Worm (Caenorhabditis elegans) whole organism, late embryonic: ENCODE measurements around the gene F18C5.5.

Source experiments
- C08G9.2 ChIP-seq: sonication (generic microtip); optimal IDR thresholded peaks from 2 replicates; lab custom pipeline; 2016; ENCODE audit warnings: mild to moderate bottlenecking, missing genetic modification characterization, moderate library complexity, missing compliant biosample characterization
- C38D4.7 ChIP-seq: fragments of 200-800 bp; sonication (Bioruptor generic); optimal IDR thresholded peaks from 2 replicates; lab custom pipeline; 2018; ENCODE audit warnings: mild to moderate bottlenecking, missing genetic modification characterization, moderate library complexity, missing compliant biosample characterization
- F13H6.1 ChIP-seq: sonication (generic microtip); optimal IDR thresholded peaks from 2 replicates; lab custom pipeline; 2016; ENCODE audit warnings: missing genetic modification characterization, missing compliant biosample characterization
- T23F11.4 ChIP-seq: fragments of 200-800 bp; sonication (Bioruptor generic); optimal IDR thresholded peaks from 2 replicates; lab custom pipeline; 2018; ENCODE audit warnings: mild to moderate bottlenecking, missing genetic modification characterization, missing compliant biosample characterization
- Y22D7AL.16 ChIP-seq: sonication (generic microtip); optimal IDR thresholded peaks from 2 replicates; lab custom pipeline; 2016; ENCODE audit warnings: missing genetic modification characterization, missing compliant biosample characterization
- ahr-1 ChIP-seq: sonication (generic microtip); optimal IDR thresholded peaks from 2 replicates; lab custom pipeline; 2016; ENCODE audit warnings: missing genetic modification characterization, missing compliant biosample characterization
- ama-1 ChIP-seq: fragments of 150-350 bp; optimal IDR thresholded peaks from 2 replicates; lab custom pipeline; 2014
- ceh-14 ChIP-seq: sonication (generic microtip); optimal IDR thresholded peaks from 2 replicates; lab custom pipeline; 2016; ENCODE audit warnings: missing genotype, missing genetic modification characterization, missing compliant biosample characterization
- ceh-18 ChIP-seq: sonication (generic microtip); optimal IDR thresholded peaks from 2 replicates; lab custom pipeline; 2016; ENCODE audit warnings: missing genetic modification characterization, missing compliant biosample characterization
- ceh-22 ChIP-seq: sonication (generic microtip); optimal IDR thresholded peaks from 2 replicates; lab custom pipeline; 2017; ENCODE audit warnings: missing biosample characterization, missing genetic modification characterization
- ceh-31 ChIP-seq: sonication (generic microtip); optimal IDR thresholded peaks from 2 replicates; lab custom pipeline; 2016; ENCODE audit warnings: missing genetic modification characterization, missing compliant biosample characterization
- ceh-34 ChIP-seq: sonication (generic microtip); optimal IDR thresholded peaks from 2 replicates; lab custom pipeline; 2016; ENCODE audit warnings: mild to moderate bottlenecking, missing genetic modification characterization, missing compliant biosample characterization
- ceh-45 ChIP-seq: fragments of 200-800 bp; sonication (Bioruptor generic); IDR thresholded peaks from 2 replicates; pipeline ENCODE4 v1.3.6; 2022; ENCODE audit warnings: missing genetic modification reagents, missing genetic modification characterization, missing compliant biosample characterization
- ceh-48 ChIP-seq: sonication (generic microtip); optimal IDR thresholded peaks from 2 replicates; lab custom pipeline; 2016; ENCODE audit warnings: missing genetic modification characterization, inconsistent platforms, missing compliant biosample characterization
- ceh-6 ChIP-seq: fragments of 200-800 bp; sonication (Bioruptor generic); optimal IDR thresholded peaks from 2 replicates; lab custom pipeline; 2018; ENCODE audit warnings: mild to moderate bottlenecking, missing genetic modification characterization, missing compliant biosample characterization
- ceh-9 ChIP-seq: sonication (generic microtip); optimal IDR thresholded peaks from 2 replicates; lab custom pipeline; 2016; ENCODE audit warnings: mild to moderate bottlenecking, missing genetic modification characterization, inconsistent platforms, missing compliant biosample characterization
- che-1 ChIP-seq: sonication (generic microtip); optimal IDR thresholded peaks from 2 replicates; lab custom pipeline; 2016; ENCODE audit warnings: mild to moderate bottlenecking, missing genetic modification characterization, missing compliant biosample characterization
- dmd-4 ChIP-seq: sonication (generic microtip); optimal IDR thresholded peaks from 2 replicates; lab custom pipeline; 2016; ENCODE audit warnings: borderline replicate concordance, missing genetic modification characterization, missing compliant biosample characterization
- ets-4 ChIP-seq: sonication (generic microtip); optimal IDR thresholded peaks from 2 replicates; lab custom pipeline; 2016; ENCODE audit warnings: missing genetic modification characterization, missing compliant biosample characterization
- eyg-1 ChIP-seq: sonication (generic microtip); optimal IDR thresholded peaks from 2 replicates; lab custom pipeline; 2016; ENCODE audit warnings: missing genotype, missing genetic modification characterization, missing compliant biosample characterization
- fax-1 ChIP-seq: sonication (generic microtip); optimal IDR thresholded peaks from 2 replicates; lab custom pipeline; 2016; ENCODE audit warnings: missing genotype, missing genetic modification characterization, missing compliant biosample characterization
- fkh-10 ChIP-seq: fragments of 150-350 bp; optimal IDR thresholded peaks from 2 replicates; lab custom pipeline; 2014; ENCODE audit warnings: missing biosample characterization, missing genetic modification reagents, missing genetic modification characterization
- fkh-6 ChIP-seq: sonication (generic microtip); optimal IDR thresholded peaks from 2 replicates; lab custom pipeline; 2016; ENCODE audit warnings: missing genetic modification characterization, missing compliant biosample characterization
- gmeb-2 ChIP-seq: sonication (generic microtip); optimal IDR thresholded peaks from 2 replicates; lab custom pipeline; 2016; ENCODE audit warnings: missing genetic modification characterization, inconsistent platforms, missing compliant biosample characterization
- hlh-13 ChIP-seq: fragments of 200-800 bp; sonication (Bioruptor generic); optimal IDR thresholded peaks from 2 replicates; lab custom pipeline; 2018; ENCODE audit warnings: mild to moderate bottlenecking, missing genetic modification characterization, missing compliant biosample characterization
- hlh-30 ChIP-seq: sonication (generic microtip); optimal IDR thresholded peaks from 2 replicates; lab custom pipeline; 2017; ENCODE audit warnings: antibody characterized with exemption, missing genetic modification characterization, missing compliant biosample characterization; ENCODE audit not compliant: insufficient read depth
- lim-6 ChIP-seq: sonication (generic microtip); optimal IDR thresholded peaks from 2 replicates; lab custom pipeline; 2016; ENCODE audit warnings: missing genetic modification characterization, missing compliant biosample characterization
- mec-3 ChIP-seq: sonication (generic microtip); optimal IDR thresholded peaks from 2 replicates; lab custom pipeline; 2016; ENCODE audit warnings: borderline replicate concordance, missing genetic modification characterization, missing compliant biosample characterization
- nfya-1 ChIP-seq: sonication (generic microtip); optimal IDR thresholded peaks from 2 replicates; lab custom pipeline; 2017; ENCODE audit warnings: missing genetic modification characterization, mild to moderate bottlenecking, missing compliant biosample characterization, antibody characterized with exemption, moderate library complexity
- nhr-11 ChIP-seq: fragments of 150-350 bp; optimal IDR thresholded peaks from 2 replicates; lab custom pipeline; 2014; ENCODE audit warnings: missing biosample characterization, missing genetic modification characterization
- nhr-232 ChIP-seq: sonication (generic microtip); optimal IDR thresholded peaks from 2 replicates; lab custom pipeline; 2016; ENCODE audit warnings: missing genetic modification characterization, missing compliant biosample characterization
- npax-4 ChIP-seq: sonication (generic microtip); optimal IDR thresholded peaks from 2 replicates; lab custom pipeline; 2016; ENCODE audit warnings: missing genetic modification characterization, missing compliant biosample characterization
- odd-2 ChIP-seq: sonication (generic microtip); optimal IDR thresholded peaks from 2 replicates; lab custom pipeline; 2017; ENCODE audit warnings: antibody characterized with exemption, mild to moderate bottlenecking, missing genetic modification characterization, missing compliant biosample characterization
- pag-3 ChIP-seq: sonication (generic microtip); optimal IDR thresholded peaks from 2 replicates; lab custom pipeline; 2016; ENCODE audit warnings: missing compliant biosample characterization, missing genetic modification characterization, borderline replicate concordance
- pat-9 ChIP-seq: fragments of 200-800 bp; sonication (Bioruptor generic); optimal IDR thresholded peaks from 2 replicates; lab custom pipeline; 2018; ENCODE audit warnings: mild to moderate bottlenecking, missing genetic modification characterization, moderate library complexity, missing compliant biosample characterization
- pax-1 ChIP-seq: fragments of 150-350 bp; optimal IDR thresholded peaks from 2 replicates; lab custom pipeline; 2014; ENCODE audit warnings: missing biosample characterization, missing genetic modification characterization
- pha-2 ChIP-seq: sonication (generic microtip); optimal IDR thresholded peaks from 2 replicates; lab custom pipeline; 2017; ENCODE audit warnings: mild to moderate bottlenecking, missing genetic modification characterization, missing compliant biosample characterization
- pha-4 ChIP-seq: fragments of 150-350 bp; optimal IDR thresholded peaks from 2 replicates; lab custom pipeline; 2018; ENCODE audit warnings: missing biosample characterization, missing genetic modification reagents, missing genetic modification characterization
- pqm-1 ChIP-seq: sonication (generic microtip); optimal IDR thresholded peaks from 2 replicates; lab custom pipeline; 2016; ENCODE audit warnings: missing genetic modification characterization, missing compliant biosample characterization
- pros-1 ChIP-seq: fragments of 150-350 bp; optimal IDR thresholded peaks from 2 replicates; lab custom pipeline; 2014; ENCODE audit warnings: missing biosample characterization, missing genetic modification reagents, missing genetic modification characterization
- rnt-1 ChIP-seq: sonication (generic microtip); optimal IDR thresholded peaks from 2 replicates; lab custom pipeline; 2016; ENCODE audit warnings: missing genetic modification characterization, missing compliant biosample characterization
- sox-2 ChIP-seq: fragments of 200-800 bp; sonication (Bioruptor generic); IDR thresholded peaks from 2 replicates; pipeline ENCODE4 v1.3.6; 2022; ENCODE audit warnings: missing genetic modification reagents, missing genetic modification characterization, missing compliant biosample characterization
- sox-4 ChIP-seq: sonication (generic microtip); optimal IDR thresholded peaks from 2 replicates; lab custom pipeline; 2017; ENCODE audit warnings: mild to moderate bottlenecking, missing genetic modification characterization, inconsistent platforms, missing compliant biosample characterization
- syd-9 ChIP-seq: sonication (generic microtip); optimal IDR thresholded peaks from 2 replicates; lab custom pipeline; 2016; ENCODE audit warnings: mild to moderate bottlenecking, missing genetic modification characterization, moderate library complexity, missing compliant biosample characterization
- tbx-2 ChIP-seq: sonication (generic microtip); optimal IDR thresholded peaks from 2 replicates; lab custom pipeline; 2016; ENCODE audit warnings: missing genetic modification characterization, missing compliant biosample characterization
- tbx-7 ChIP-seq: sonication (generic microtip); optimal IDR thresholded peaks from 2 replicates; lab custom pipeline; 2016; ENCODE audit warnings: missing genotype, missing genetic modification characterization, missing compliant biosample characterization
- ttx-3 ChIP-seq: sonication (generic microtip); optimal IDR thresholded peaks from 2 replicates; lab custom pipeline; 2016; ENCODE audit warnings: missing genetic modification reagents, missing genetic modification characterization, missing compliant biosample characterization
- unc-3 ChIP-seq, 2 experiments: fragments of 200-800 bp in 1 of 2; sonication (Bioruptor generic) in 1 of 2; sonication (generic microtip) in 1 of 2; conservative IDR thresholded peaks in 1 of 2; optimal IDR thresholded peaks in 1 of 2; 2 replicates each; pipeline versions ENCODE4 v1.3.6 to Lab custom; 2016 to 2022; ENCODE audit warnings: missing compliant biosample characterization in 2 of 2, missing genetic modification characterization in 2 of 2, missing genetic modification reagents in 1 of 2
- unc-42 ChIP-seq: sonication (generic microtip); optimal IDR thresholded peaks from 2 replicates; lab custom pipeline; 2016; ENCODE audit warnings: missing genotype, missing genetic modification characterization, missing compliant biosample characterization
- unc-86 ChIP-seq: sonication (generic microtip); optimal IDR thresholded peaks from 2 replicates; lab custom pipeline; 2016; ENCODE audit warnings: missing genetic modification characterization, missing compliant biosample characterization

The F18C5.5 gene

ce11 chrII:6568707-6569106 is 2.2 kb upstream of the F18C5.5 start, which contains the start of gene sra-27:
Gene sra-27, plus strand, starts transcription at chrII:6569007.
- TF ChIP-seq sox-2 (GFP tag; lab: Robert Waterston, UW) (no peak), Y22D7AL.16 (no peak), ceh-45 (no peak), fkh-6 (tag; lab: Kevin White, UChicago) (no peak), ceh-34 (tag; lab: Kevin White, UChicago) (no peak), pag-3 (tag; lab: Kevin White, UChicago) (no peak), odd-2 (tag; lab: Kevin White, UChicago) (no peak), unc-86 (tag; lab: Kevin White, UChicago) (no peak), nhr-232 (tag; lab: Kevin White, UChicago) (no peak), ama-1 (lab: Kevin White, UChicago) (no peak), mec-3 (no peak), tbx-2 (no peak), hlh-13 (GFP tag; lab: Kevin White, UChicago) (no peak)

- peak; percentile 37 for TF ChIP-seq sox-4 (tag; lab: Kevin White, UChicago)
- peak; percentile 55 for TF ChIP-seq ttx-3 (tag; lab: Kevin White, UChicago)
- no peak for TF ChIP-seq ahr-1 (tag; lab: Kevin White, UChicago)
- no peak for TF ChIP-seq pqm-1 (tag; lab: Kevin White, UChicago)
- TF ChIP-seq pros-1 (tag; lab: Kevin White, UChicago), result no peak
- no peak for TF ChIP-seq ceh-14 (tag; lab: Kevin White, UChicago)
- no peak for TF ChIP-seq tbx-7 (tag; lab: Kevin White, UChicago)
- no peak for TF ChIP-seq F13H6.1
- TF ChIP-seq odd-2 (tag; lab: Kevin White, UChicago), result no peak
- TF ChIP-seq C38D4.7, result peak; percentile 8
- TF ChIP-seq npax-4 (tag; lab: Kevin White, UChicago), result peak; percentile 16
- TF ChIP-seq eyg-1, result no peak
- TF ChIP-seq pha-4, result no peak
- no peak for TF ChIP-seq hlh-30
- TF ChIP-seq pat-9 (tag; lab: Kevin White, UChicago), result peak; percentile 38
- no peak for TF ChIP-seq ceh-18 (tag; lab: Kevin White, UChicago)
- no peak for TF ChIP-seq nfya-1 (tag; lab: Kevin White, UChicago)
- no peak for TF ChIP-seq lim-6
- no peak for TF ChIP-seq fkh-6 (tag; lab: Kevin White, UChicago)
- TF ChIP-seq pag-3 (tag; lab: Kevin White, UChicago), result no peak
- TF ChIP-seq ceh-34 (tag; lab: Kevin White, UChicago), result peak; percentile 10
- peak; percentile 23 for TF ChIP-seq fax-1 (tag; lab: Kevin White, UChicago)
- TF ChIP-seq dmd-4 (tag; lab: Kevin White, UChicago), result no peak
- peak; percentile 20 for TF ChIP-seq che-1
- no peak for TF ChIP-seq fkh-10 (GFP tag; lab: Kevin White, UChicago)
- no peak for TF ChIP-seq ceh-45
- no peak for TF ChIP-seq ceh-9 (tag; lab: Kevin White, UChicago)
- TF ChIP-seq ceh-48 (tag; lab: Kevin White, UChicago), result no peak
- no peak for TF ChIP-seq pha-2
- TF ChIP-seq hlh-13 (GFP tag; lab: Kevin White, UChicago), result no peak
- TF ChIP-seq ets-4, result no peak
- TF ChIP-seq C08G9.2, result no peak
- peak; percentile 60; the same call in 1 of the 2 replicates for TF ChIP-seq unc-3 (GFP tag; conservative IDR thresholded peaks at IDR 0.05; lab: Robert Waterston, UW)
- TF ChIP-seq unc-3 (tag; optimal IDR thresholded peaks at IDR 0.05; lab: Kevin White, UChicago), result peak; percentile 5
- TF ChIP-seq ceh-31, result peak; percentile 23
- peak; percentile 42 for TF ChIP-seq ceh-6 (GFP tag; lab: Kevin White, UChicago)
- no peak for TF ChIP-seq nhr-11
- peak; percentile 2 for TF ChIP-seq syd-9
- TF ChIP-seq gmeb-2 (tag; lab: Kevin White, UChicago), result no peak
- no peak for TF ChIP-seq T23F11.4 (GFP tag; lab: Kevin White, UChicago)
- TF ChIP-seq rnt-1, result no peak
- TF ChIP-seq ceh-22 (tag; lab: Kevin White, UChicago), result no peak
- no peak for TF ChIP-seq unc-42 (tag; lab: Kevin White, UChicago)
- no peak for TF ChIP-seq mec-3
- TF ChIP-seq pax-1 (tag; lab: Kevin White, UChicago), result no peak
Measured at ce11 chrII:6565077-6565476, 1.5 kb downstream of the F18C5.5 start, which contains the start of gene mpz-3. Gene mpz-3, minus strand, starts transcription at chrII:6565396.
